Fruit fly (Drosophila melanogaster) whole organism, embryonic: Measurements from ENCODE around the gene CG1896.

ENCODE experiments used
- Bgb ChIP-seq: fragments of 200-800 bp; sonication (Bioruptor generic); IDR thresholded peaks from 2 replicates; pipeline ENCODE4 v1.3.6; 2022; ENCODE audit warnings: missing biosample characterization, missing genetic modification characterization; ENCODE audit not compliant: partially characterized antibody
- CG1024 ChIP-seq: fragments of 200-800 bp; sonication (Bioruptor generic); IDR thresholded peaks from 2 replicates; pipeline ENCODE4 v1.3.6; 2022; ENCODE audit warnings: missing biosample characterization, missing genetic modification characterization
- CG10267 ChIP-seq: fragments of 200-800 bp; sonication (Bioruptor generic); optimal IDR thresholded peaks from 2 replicates; lab custom pipeline; 2018; ENCODE audit warnings: missing biosample characterization, mild to moderate bottlenecking, missing genetic modification characterization, moderate library complexity
- CG12155 ChIP-seq: fragments of 200-800 bp; sonication (Bioruptor generic); optimal IDR thresholded peaks from 3 replicates; lab custom pipeline; 2016; ENCODE audit warnings: missing biosample characterization, missing genetic modification characterization
- CG14710 ChIP-seq: fragments of 200-800 bp; sonication (Bioruptor generic); optimal IDR thresholded peaks from 3 replicates; lab custom pipeline; 2019; ENCODE audit warnings: missing biosample characterization, mild to moderate bottlenecking, missing genetic modification characterization, moderate library complexity
- CG14860 ChIP-seq: fragments of 200-800 bp; sonication (Bioruptor generic); IDR thresholded peaks from 3 replicates; pipeline ENCODE4 v1.3.6; 2022; ENCODE audit warnings: missing biosample characterization, missing genetic modification characterization; ENCODE audit not compliant: partially characterized antibody
- CG1603 ChIP-seq: fragments of 200-800 bp; sonication (Bioruptor generic); optimal IDR thresholded peaks from 2 replicates; lab custom pipeline; 2019; ENCODE audit warnings: missing biosample characterization, mild to moderate bottlenecking, missing genetic modification characterization, moderate library complexity
- CG17568 ChIP-seq: fragments of 200-800 bp; sonication (Bioruptor generic); optimal IDR thresholded peaks from 2 replicates; lab custom pipeline; 2018; ENCODE audit warnings: missing biosample characterization, mild to moderate bottlenecking, missing genetic modification characterization, moderate library complexity
- CG2116 ChIP-seq: fragments of 200-800 bp; sonication (Bioruptor generic); optimal IDR thresholded peaks from 3 replicates; lab custom pipeline; 2018; ENCODE audit warnings: missing biosample characterization, mild to moderate bottlenecking, missing genetic modification characterization
- CG34422 ChIP-seq: fragments of 200-800 bp; sonication (Bioruptor generic); IDR thresholded peaks from 3 replicates; pipeline ENCODE4 v1.3.6; 2022; ENCODE audit warnings: missing biosample characterization, missing genetic modification characterization
- CG4617 ChIP-seq: fragments of 200-800 bp; sonication (Bioruptor generic); optimal IDR thresholded peaks from 3 replicates; lab custom pipeline; 2016; ENCODE audit warnings: missing biosample characterization, missing genetic modification characterization, borderline replicate concordance
- CG5953 ChIP-seq: fragments of 200-800 bp; sonication (Bioruptor generic); IDR thresholded peaks from 2 replicates; pipeline ENCODE4 v1.3.6; 2022; ENCODE audit warnings: missing biosample characterization, missing genetic modification characterization
- CG6272 ChIP-seq: fragments of 200-800 bp; sonication (Bioruptor generic); IDR thresholded peaks from 2 replicates; pipeline ENCODE4 v1.3.6; 2022; ENCODE audit warnings: missing biosample characterization, missing genetic modification characterization
- CHES-1-like ChIP-seq: fragments of 200-800 bp; sonication (Bioruptor generic); optimal IDR thresholded peaks from 2 replicates; lab custom pipeline; 2016; ENCODE audit warnings: missing biosample characterization, missing genetic modification characterization
- Dll ChIP-seq: fragments of 200-800 bp; sonication (Bioruptor generic); IDR thresholded peaks from 4 replicates; pipeline ENCODE4 v1.3.6; 2022; ENCODE audit warnings: missing biosample characterization, missing genetic modification characterization; ENCODE audit not compliant: partially characterized antibody
- Dp ChIP-seq: fragments of 200-800 bp; sonication (Bioruptor generic); optimal IDR thresholded peaks from 2 replicates; lab custom pipeline; 2018; ENCODE audit warnings: missing biosample characterization, mild to moderate bottlenecking, missing genetic modification characterization, moderate library complexity
- Dref ChIP-seq: fragments of 200-800 bp; sonication (Bioruptor generic); IDR thresholded peaks from 2 replicates; pipeline ENCODE4 v1.3.6; 2022; ENCODE audit warnings: missing biosample characterization, missing genetic modification characterization
- E2f2 ChIP-seq: fragments of 200-800 bp; sonication (Bioruptor generic); IDR thresholded peaks from 2 replicates; pipeline ENCODE4 v1.3.6; 2022; ENCODE audit warnings: missing biosample characterization, missing genetic modification characterization
- Ets65A ChIP-seq: fragments of 200-800 bp; sonication (Bioruptor generic); peaks from one replicate; lab custom pipeline; 2016; ENCODE audit warnings: missing biosample characterization, missing genetic modification characterization
- Ets97D ChIP-seq: fragments of 200-800 bp; sonication (Bioruptor generic); optimal IDR thresholded peaks from 3 replicates; lab custom pipeline; 2016; ENCODE audit warnings: missing biosample characterization, missing genetic modification characterization
- Lpt ChIP-seq: fragments of >200 bp; optimal IDR thresholded peaks from 2 replicates; lab custom pipeline; 2018; ENCODE audit warnings: missing biosample characterization, missing genetic modification characterization
- MESR4 ChIP-seq: fragments of 200-800 bp; sonication (Bioruptor generic); optimal IDR thresholded peaks from 2 replicates; lab custom pipeline; 2018; ENCODE audit warnings: missing biosample characterization, mild to moderate bottlenecking, missing genetic modification characterization, moderate library complexity
- Med ChIP-seq: fragments of 200-800 bp; sonication (Bioruptor generic); peaks from one replicate; lab custom pipeline; 2016; ENCODE audit warnings: missing biosample characterization, missing genetic modification characterization, mild to moderate bottlenecking, inconsistent platforms, moderate library complexity
- NC2β ChIP-seq: fragments of 200-800 bp; sonication (Bioruptor generic); optimal IDR thresholded peaks from 2 replicates; lab custom pipeline; 2016; ENCODE audit warnings: missing biosample characterization, missing genetic modification characterization
- Oaz ChIP-seq: fragments of 200-800 bp; sonication (Bioruptor generic); IDR thresholded peaks from 2 replicates; pipeline ENCODE4 v1.3.6; 2022; ENCODE audit warnings: missing biosample characterization, missing genetic modification characterization
- Trl ChIP-seq, 3 experiments: fragments of >200 bp in 2 of 3; fragments of 200-800 bp in 1 of 3; sonication (Bioruptor generic) in 1 of 3; optimal IDR thresholded peaks; 2 replicates in 1 of 3; 3 replicates in 2 of 3; lab custom pipeline; 2016 to 2017; ENCODE audit warnings: missing biosample characterization in 1 of 3, missing genetic modification characterization in 1 of 3
- Xrp1 ChIP-seq: fragments of 200-800 bp; sonication (Bioruptor generic); IDR thresholded peaks from 2 replicates; pipeline ENCODE4 v1.3.6; 2022; ENCODE audit warnings: missing biosample characterization, missing genetic modification characterization
- YL-1 ChIP-seq: fragments of 200-800 bp; sonication (Bioruptor generic); optimal IDR thresholded peaks from 3 replicates; lab custom pipeline; 2017; ENCODE audit warnings: missing biosample characterization, mild to moderate bottlenecking, missing genetic modification characterization
- aop ChIP-seq: fragments of 200-800 bp; sonication (Bioruptor generic); IDR thresholded peaks from 2 replicates; pipeline ENCODE4 v1.3.6; 2022; ENCODE audit warnings: missing biosample characterization, missing genetic modification characterization
- bcd ChIP-seq: fragments of 200-800 bp; sonication (Bioruptor generic); optimal IDR thresholded peaks from 2 replicates; lab custom pipeline; 2017; ENCODE audit warnings: missing biosample characterization, mild to moderate bottlenecking, missing genetic modification characterization
- chinmo ChIP-seq: fragments of 200-800 bp; sonication (Bioruptor generic); IDR thresholded peaks from 4 replicates; pipeline ENCODE4 v1.3.6; 2022; ENCODE audit warnings: missing biosample characterization, missing genetic modification characterization; ENCODE audit not compliant: partially characterized antibody
- chm ChIP-seq: fragments of 200-800 bp; sonication (Bioruptor generic); IDR thresholded peaks from 2 replicates; pipeline ENCODE4 v1.3.6; 2022; ENCODE audit warnings: missing biosample characterization, missing genetic modification characterization
- crp ChIP-seq, 2 experiments: fragments of 200-800 bp; sonication (Bioruptor generic); optimal IDR thresholded peaks; 2 replicates in 1 of 2; 3 replicates in 1 of 2; lab custom pipeline; 2017; ENCODE audit warnings: missing biosample characterization in 2 of 2, missing genetic modification characterization in 2 of 2, mild to moderate bottlenecking in 1 of 2, moderate library complexity in 1 of 2
- cwo ChIP-seq: fragments of 200-800 bp; sonication (Bioruptor generic); optimal IDR thresholded peaks from 3 replicates; lab custom pipeline; 2017; ENCODE audit warnings: missing biosample characterization, missing genetic modification characterization, mild to moderate bottlenecking, moderate library complexity, missing genetic modification reagents
- dimm ChIP-seq: fragments of 200-800 bp; sonication (Bioruptor generic); IDR thresholded peaks from 2 replicates; pipeline ENCODE4 v1.3.6; 2022; ENCODE audit warnings: missing biosample characterization, missing genetic modification characterization
- dm ChIP-seq: fragments of 200-800 bp; sonication (Bioruptor generic); optimal IDR thresholded peaks from 3 replicates; lab custom pipeline; 2016; ENCODE audit warnings: missing biosample characterization, missing genetic modification characterization
- dmrt11E ChIP-seq: fragments of 200-800 bp; sonication (Bioruptor generic); optimal IDR thresholded peaks from 3 replicates; lab custom pipeline; 2018; ENCODE audit warnings: missing biosample characterization, mild to moderate bottlenecking, missing genetic modification characterization, moderate library complexity
- dysf ChIP-seq: fragments of 200-800 bp; sonication (Bioruptor generic); IDR thresholded peaks from 3 replicates; pipeline ENCODE4 v1.3.6; 2022; ENCODE audit warnings: missing biosample characterization, missing genetic modification characterization
- eyg ChIP-seq: fragments of 200-800 bp; sonication (Bioruptor generic); optimal IDR thresholded peaks from 3 replicates; lab custom pipeline; 2016; ENCODE audit warnings: missing biosample characterization, missing genetic modification characterization
- fd3F ChIP-seq: fragments of 200-800 bp; sonication (Bioruptor generic); optimal IDR thresholded peaks from 2 replicates; lab custom pipeline; 2018; ENCODE audit warnings: missing biosample characterization, mild to moderate bottlenecking, missing genetic modification characterization, moderate library complexity
- grn ChIP-seq: fragments of 200-800 bp; sonication (Bioruptor generic); optimal IDR thresholded peaks from 3 replicates; lab custom pipeline; 2017; ENCODE audit warnings: missing biosample characterization, missing genetic modification characterization
- hkb ChIP-seq, 2 experiments: fragments of 200-800 bp in 1 of 2; fragments of >200 bp in 1 of 2; sonication (Bioruptor generic) in 1 of 2; IDR thresholded peaks in 1 of 2; optimal IDR thresholded peaks in 1 of 2; 2 replicates each; pipeline versions ENCODE4 v1.3.6 to Lab custom; 2017 to 2022; ENCODE audit warnings: missing biosample characterization in 1 of 2, missing genetic modification characterization in 1 of 2
- lilli ChIP-seq: fragments of 200-800 bp; sonication (Bioruptor generic); optimal IDR thresholded peaks from 3 replicates; lab custom pipeline; 2016; ENCODE audit warnings: missing biosample characterization, missing genetic modification characterization
- nom ChIP-seq: fragments of 200-800 bp; sonication (Bioruptor generic); optimal IDR thresholded peaks from 2 replicates; lab custom pipeline; 2017; ENCODE audit warnings: missing biosample characterization, missing genetic modification characterization, mild to moderate bottlenecking, moderate library complexity, missing genetic modification reagents
- pho ChIP-seq: fragments of 200-800 bp; sonication (Bioruptor generic); optimal IDR thresholded peaks from 2 replicates; lab custom pipeline; 2016; ENCODE audit warnings: missing biosample characterization, missing genetic modification characterization
- pzg ChIP-seq: fragments of 200-800 bp; sonication (Bioruptor generic); optimal IDR thresholded peaks from 3 replicates; lab custom pipeline; 2018; ENCODE audit warnings: missing biosample characterization, mild to moderate bottlenecking, missing genetic modification characterization, moderate library complexity
- sna ChIP-seq: fragments of 200-800 bp; sonication (Bioruptor generic); IDR thresholded peaks from 2 replicates; pipeline ENCODE4 v1.3.6; 2022; ENCODE audit warnings: missing biosample characterization, missing genetic modification characterization; ENCODE audit not compliant: partially characterized antibody
- sr ChIP-seq: fragments of 200-800 bp; sonication (Bioruptor generic); IDR thresholded peaks from 3 replicates; pipeline ENCODE4 v1.3.6; 2022; ENCODE audit warnings: missing biosample characterization, missing genetic modification characterization
- ttk ChIP-seq: fragments of 200-800 bp; sonication (Bioruptor generic); IDR thresholded peaks from 2 replicates; pipeline ENCODE4 v2.1.2; 2022; ENCODE audit warnings: missing biosample characterization, missing genetic modification characterization

The CG1896 gene

dm6 chr3R:31727773-31728172 is 16.3 kb upstream of the CG1896 start:
- TF ChIP-seq hkb (optimal IDR thresholded peaks at IDR 0.05; lab: Kevin White, UChicago) (no peak), hkb (GFP tag; IDR thresholded peaks at IDR 0.05; lab: Robert Waterston, UW) (no peak), CG5953 (peak; percentile 41; the same call in 1 of the 2 replicates), bcd (GFP tag; lab: Kevin White, UChicago) (no peak), pho (GFP tag; lab: Kevin White, UChicago) (no peak), Ets65A (GFP tag; lab: Kevin White, UChicago) (peak; percentile 77), Med (GFP tag; lab: Kevin White, UChicago) (peak; percentile 26), nom (GFP tag; lab: Kevin White, UChicago) (no peak), Xrp1 (GFP tag; lab: Robert Waterston, UW) (no peak), NC2β (GFP tag; lab: Kevin White, UChicago) (no peak), ttk (GFP tag; lab: Robert Waterston, UW) (peak; percentile 41; the same call in 1 of the 2 replicates), Trl (optimal IDR thresholded peaks at IDR 0.05; lab: Kevin White, UChicago) (no peak), Trl (GFP tag; optimal IDR thresholded peaks at IDR 0.05; lab: Kevin White, UChicago) (no peak), CG6272 (peak; percentile 51; the same call in 1 of the 2 replicates), chm (GFP tag; lab: Robert Waterston, UW) (peak; percentile 40; the same call in 1 of the 2 replicates), eyg (no peak), Lpt (GFP tag; lab: Kevin White, UChicago) (no peak), fd3F (GFP tag; lab: Kevin White, UChicago) (no peak), Oaz (GFP tag; lab: Robert Waterston, UW) (0 out of 2 replicates have a peak, but pooled peaks have one; percentile 26), aop (GFP tag; lab: Robert Waterston, UW) (no peak), sr (GFP tag; lab: Robert Waterston, UW) (no peak)

- TF ChIP-seq CG12155 (no peak), YL-1 (GFP tag; lab: Kevin White, UChicago) (peak; percentile 85), E2f2 (peak; percentile 34), Bgb (GFP tag; lab: Robert Waterston, UW) (peak; percentile 28; the same call in 1 of the 2 replicates), CG1024 (GFP tag; lab: Robert Waterston, UW) (no peak), CHES-1-like (GFP tag; lab: Kevin White, UChicago) (peak; percentile 13), grn (GFP tag; lab: Kevin White, UChicago) (peak; percentile 6), dmrt11E (tag; lab: Kevin White, UChicago) (no peak), MESR4 (GFP tag; lab: Kevin White, UChicago) (peak; percentile 47), CG1603 (peak; percentile 49), CG34422 (GFP tag; lab: Robert Waterston, UW) (peak; percentile 81; the same call in 1 of the 3 replicates), crp (GFP tag; optimal IDR thresholded peaks at IDR 0.05; lab: Kevin White, UChicago) (peak in 1 of 2 experiments; percentile 69), CG10267 (tag; lab: Kevin White, UChicago) (peak; percentile 14), dysf (GFP tag; lab: Robert Waterston, UW) (no peak), dm (peak; percentile 92), dimm (GFP tag; lab: Robert Waterston, UW) (no peak), Ets97D (GFP tag; lab: Kevin White, UChicago) (peak; percentile 48), CG2116 (GFP tag; lab: Kevin White, UChicago) (peak; percentile 24), CG14860 (peak; percentile 34; the same call in 1 of the 3 replicates), sna (GFP tag; lab: Robert Waterston, UW) (peak; percentile 56; the same call in 1 of the 2 replicates), cwo (GFP tag; lab: Kevin White, UChicago) (peak; percentile 91), CG14710 (tag; lab: Kevin White, UChicago) (peak; percentile 25), pzg (peak; percentile 74), Dref (GFP tag; lab: Robert Waterston, UW) (peak; percentile 70), CG17568 (GFP tag; lab: Kevin White, UChicago) (no peak), Dp (GFP tag; lab: Kevin White, UChicago) (peak; percentile 40), chinmo (GFP tag; lab: Robert Waterston, UW) (peak; percentile 71; the same call in 2 of the 4 replicates), lilli (GFP tag; lab: Kevin White, UChicago) (no peak), CG4617 (GFP tag; lab: Kevin White, UChicago) (no peak), Dll (peak; percentile 54; the same call in 2 of the 4 replicates)
Observed at dm6 chr3R:31736776-31737175, 7.3 kb upstream of the CG1896 start, which contains the start of the genes CstF50 and CG11563. Gene CstF50, minus strand, starts transcription at chr3R:31736963. Gene CG11563, plus strand, starts transcription at chr3R:31737035.
